Worm (Caenorhabditis elegans) whole organism, L3 larva: Measurements from ENCODE around the gene Y67D8C.2.

Experiments
- aly-2 ChIP-seq: fragments of 150-350 bp; optimal IDR thresholded peaks from 2 replicates; lab custom pipeline; 2014; ENCODE audit warnings: missing biosample characterization, missing genetic modification characterization
- ceh-9 ChIP-seq: sonication (generic microtip); optimal IDR thresholded peaks from 2 replicates; lab custom pipeline; 2018; ENCODE audit warnings: missing biosample characterization, missing genetic modification characterization
- daf-12 ChIP-seq: fragments of 150-350 bp; optimal IDR thresholded peaks from 2 replicates; lab custom pipeline; 2014; ENCODE audit warnings: missing biosample characterization, missing genetic modification reagents, missing genetic modification characterization
- elt-3 ChIP-seq, 3 experiments: fragments of 150-350 bp in 1 of 3; sonication (generic microtip) in 2 of 3; optimal IDR thresholded peaks; 2 replicates in 2 of 3; 4 replicates in 1 of 3; lab custom pipeline; 2014 to 2017; ENCODE audit warnings: missing biosample characterization in 3 of 3, missing genetic modification characterization in 3 of 3
- mdl-1 ChIP-seq: fragments of 150-350 bp; optimal IDR thresholded peaks from 2 replicates; lab custom pipeline; 2014; ENCODE audit warnings: missing biosample characterization, missing genetic modification characterization
- nhr-76 ChIP-seq: fragments of 150-350 bp; sonication (generic microtip); optimal IDR thresholded peaks from 5 replicates; lab custom pipeline; 2014; ENCODE audit warnings: missing biosample characterization, missing genetic modification characterization
- pqm-1 ChIP-seq: fragments of 150-350 bp; optimal IDR thresholded peaks from 2 replicates; lab custom pipeline; 2017; ENCODE audit warnings: missing biosample characterization, missing genetic modification characterization, inconsistent platforms
- unc-62 ChIP-seq: fragments of 150-350 bp; sonication (generic microtip); optimal IDR thresholded peaks from 4 replicates; lab custom pipeline; 2014; ENCODE audit warnings: missing biosample characterization, missing genetic modification reagents, missing genetic modification characterization

- TF ChIP-seq pqm-1 (tag; lab: Kevin White, UChicago): no peak
- TF ChIP-seq unc-62 (GFP tag; lab: Kevin White, UChicago): no peak
- no peak for TF ChIP-seq ceh-9 (tag; lab: Kevin White, UChicago)
- no peak for TF ChIP-seq daf-12 (tag; lab: Kevin White, UChicago)
- TF ChIP-seq nhr-76: no peak
- TF ChIP-seq elt-3 (tag; optimal IDR thresholded peaks at IDR 0.05; lab: Kevin White, UChicago): no peak
- TF ChIP-seq aly-2 (tag; lab: Kevin White, UChicago): no peak
- no peak for TF ChIP-seq mdl-1 (tag; lab: Kevin White, UChicago)
These were observed 14.7 kb downstream of the Y67D8C.2 start, which contains the start of gene Y67D8C.9 for ce11 chrIV:3086825-3087224.
